Worm (Caenorhabditis elegans) whole organism, early embryonic: Measurements from ENCODE around the gene tbx-35.

Experiments
- B0310.2 ChIP-seq: sonication (generic microtip); optimal IDR thresholded peaks from 2 replicates; lab custom pipeline; 2016; ENCODE audit warnings: mild to moderate bottlenecking, missing genetic modification characterization, missing compliant biosample characterization
- F13C5.2 ChIP-seq: sonication (generic microtip); optimal IDR thresholded peaks from 2 replicates; lab custom pipeline; 2017; ENCODE audit warnings: mild to moderate bottlenecking, missing genetic modification characterization, inconsistent platforms, missing compliant biosample characterization
- aly-1 ChIP-seq: sonication (generic microtip); optimal IDR thresholded peaks from 2 replicates; lab custom pipeline; 2016; ENCODE audit warnings: missing genetic modification characterization, missing compliant biosample characterization
- ama-1 ChIP-seq: fragments of 150-350 bp; optimal IDR thresholded peaks from 2 replicates; lab custom pipeline; 2014
- ceh-13 ChIP-seq: fragments of 200-800 bp; sonication (Bioruptor generic); optimal IDR thresholded peaks from 2 replicates; lab custom pipeline; 2018; ENCODE audit warnings: mild to moderate bottlenecking, missing genetic modification characterization, missing compliant biosample characterization
- ceh-36 ChIP-seq: sonication (generic microtip); optimal IDR thresholded peaks from 2 replicates; lab custom pipeline; 2016; ENCODE audit warnings: missing genetic modification characterization, inconsistent platforms, missing compliant biosample characterization
- ets-7 ChIP-seq: sonication (generic microtip); optimal IDR thresholded peaks from 2 replicates; lab custom pipeline; 2016; ENCODE audit warnings: missing genotype, missing genetic modification characterization, missing compliant biosample characterization
- flt-1 ChIP-seq: fragments of 200-800 bp; sonication (Bioruptor generic); IDR thresholded peaks from 2 replicates; pipeline ENCODE4 v1.3.6; 2022; ENCODE audit warnings: missing genetic modification characterization, missing compliant biosample characterization
- hmbx-1 ChIP-seq: sonication (generic microtip); optimal IDR thresholded peaks from 2 replicates; lab custom pipeline; 2016; ENCODE audit warnings: mild to moderate bottlenecking, missing genetic modification characterization, missing compliant biosample characterization
- hmg-4 ChIP-seq: fragments of 200-800 bp; sonication (Bioruptor generic); optimal IDR thresholded peaks from 2 replicates; lab custom pipeline; 2018; ENCODE audit warnings: mild to moderate bottlenecking, missing genetic modification characterization, missing compliant biosample characterization
- hnd-1 ChIP-seq: sonication (generic microtip); optimal IDR thresholded peaks from 2 replicates; lab custom pipeline; 2016; ENCODE audit warnings: missing genetic modification characterization, missing compliant biosample characterization
- pes-1 ChIP-seq: fragments of 200-800 bp; sonication (Bioruptor generic); IDR thresholded peaks from 2 replicates; pipeline ENCODE4 v1.3.6; 2022; ENCODE audit warnings: missing genetic modification reagents, missing genetic modification characterization, missing compliant biosample characterization
- scrt-1 ChIP-seq: fragments of 200-800 bp; sonication (Bioruptor generic); IDR thresholded peaks from 2 replicates; pipeline ENCODE4 v1.3.6; 2022; ENCODE audit warnings: missing genetic modification characterization, missing compliant biosample characterization
- sea-1 ChIP-seq: fragments of 200-800 bp; sonication (Bioruptor generic); conservative IDR thresholded peaks from 2 replicates; pipeline ENCODE4 v1.3.6; 2022; ENCODE audit warnings: missing genetic modification characterization, missing compliant biosample characterization
- tbx-11 ChIP-seq: fragments of 200-800 bp; sonication (Bioruptor generic); IDR thresholded peaks from 2 replicates; pipeline ENCODE4 v1.3.6; 2022; ENCODE audit warnings: missing genetic modification characterization, missing compliant biosample characterization
- tbx-37 ChIP-seq: fragments of 200-800 bp; sonication (Bioruptor generic); conservative IDR thresholded peaks from 2 replicates; pipeline ENCODE4 v1.3.6; 2022; ENCODE audit warnings: missing genetic modification reagents, missing genetic modification characterization, missing compliant biosample characterization
- tra-4 ChIP-seq: sonication (generic microtip); optimal IDR thresholded peaks from 2 replicates; lab custom pipeline; 2017; ENCODE audit warnings: missing genetic modification characterization, missing compliant biosample characterization

tbx-35 gene

DNA sequence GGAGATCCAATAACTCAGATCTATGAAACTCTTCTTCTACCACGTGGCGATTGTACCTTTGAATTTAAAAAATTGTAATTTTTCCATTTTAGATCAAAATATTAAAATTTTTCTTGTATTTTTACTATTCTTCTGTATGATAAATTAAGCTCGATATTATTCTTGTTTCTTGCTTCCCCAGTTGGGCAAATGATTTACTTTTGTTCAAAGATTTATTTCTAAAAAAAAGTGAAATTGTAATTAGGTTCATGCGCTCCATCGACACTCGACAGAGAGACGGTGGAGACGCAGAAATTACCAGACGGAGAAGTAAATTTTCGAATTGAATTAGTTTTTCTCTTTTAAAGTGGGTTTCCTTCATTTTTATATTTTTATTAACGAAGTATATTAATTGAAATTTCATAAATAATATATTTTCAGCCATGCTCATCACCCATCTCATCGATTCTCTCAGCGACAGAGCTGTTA lies 19.3 kb downstream of the tbx-35 start, which contains the start of gene npp-24:
TSS of gene npp-24 (plus strand) at position 51 of the 468 bp plus-strand sequence.
- TF ChIP-seq sea-1 (GFP tag; lab: Robert Waterston, UW) (no peak), pes-1 (no peak), F13C5.2 (no peak), flt-1 (GFP tag; lab: Robert Waterston, UW) (no peak), hnd-1 (tag; lab: Kevin White, UChicago) (no peak), aly-1 (no peak), tbx-11 (no peak), tra-4 (tag; lab: Kevin White, UChicago) (no peak), hmbx-1 (no peak), tbx-37 (GFP tag; lab: Robert Waterston, UW) (no peak), B0310.2 (tag; lab: Kevin White, UChicago) (no peak), ceh-13 (GFP tag; lab: Kevin White, UChicago) (no peak), ama-1 (lab: Kevin White, UChicago) (no peak), hmg-4 (GFP tag; lab: Kevin White, UChicago) (no peak), ets-7 (no peak)

ce11 chrII:5503760-5504159 lies 21.4 kb downstream of the tbx-35 start, which contains the start of gene cyp-44A1:
Gene cyp-44A1, plus strand, starts transcription at chrII:5504044.
- no peak for TF ChIP-seq ama-1 (lab: Kevin White, UChicago)
- no peak for TF ChIP-seq tbx-11
- no peak for TF ChIP-seq flt-1 (GFP tag; lab: Robert Waterston, UW)
- TF ChIP-seq ceh-36 (tag; lab: Kevin White, UChicago), result no peak
- TF ChIP-seq hnd-1 (tag; lab: Kevin White, UChicago), result no peak
- no peak for TF ChIP-seq pes-1
- TF ChIP-seq B0310.2 (tag; lab: Kevin White, UChicago), result no peak
- TF ChIP-seq hmg-4 (GFP tag; lab: Kevin White, UChicago), result no peak
- no peak for TF ChIP-seq sea-1 (GFP tag; lab: Robert Waterston, UW)
- no peak for TF ChIP-seq tra-4 (tag; lab: Kevin White, UChicago)
- no peak for TF ChIP-seq scrt-1 (GFP tag; lab: Robert Waterston, UW)
- no peak for TF ChIP-seq ceh-13 (GFP tag; lab: Kevin White, UChicago)
- TF ChIP-seq aly-1, result no peak

ce11 chrII:5500986-5501657 lies 24.1 kb downstream of the tbx-35 start, which contains the start of gene F12A10.8:
Gene F12A10.8, minus strand, starts transcription at chrII:5501064.
- no peak for TF ChIP-seq pes-1
- TF ChIP-seq aly-1, result no peak
- TF ChIP-seq tbx-11, result no peak
- no peak for TF ChIP-seq hmbx-1
- TF ChIP-seq F13C5.2, result no peak
- TF ChIP-seq B0310.2 (tag; lab: Kevin White, UChicago), result no peak
- TF ChIP-seq hnd-1 (tag; lab: Kevin White, UChicago), result no peak
- no peak for TF ChIP-seq ceh-13 (GFP tag; lab: Kevin White, UChicago)
- TF ChIP-seq scrt-1 (GFP tag; lab: Robert Waterston, UW), result no peak
- TF ChIP-seq ceh-36 (tag; lab: Kevin White, UChicago), result no peak
- TF ChIP-seq sea-1 (GFP tag; lab: Robert Waterston, UW), result no peak
- no peak for TF ChIP-seq tbx-37 (GFP tag; lab: Robert Waterston, UW)

ce11 chrII:5500470-5500869 lies 24.7 kb downstream of the tbx-35 start, which contains the start of gene fzy-1:
Gene fzy-1, plus strand, starts transcription at chrII:5500770.
- TF ChIP-seq ceh-36 (tag; lab: Kevin White, UChicago), result no peak
- no peak for TF ChIP-seq tbx-11
- TF ChIP-seq aly-1, result no peak
- TF ChIP-seq B0310.2 (tag; lab: Kevin White, UChicago), result no peak
- TF ChIP-seq ets-7, result no peak
- TF ChIP-seq hnd-1 (tag; lab: Kevin White, UChicago), result no peak
- no peak for TF ChIP-seq hmg-4 (GFP tag; lab: Kevin White, UChicago)

ce11 chrII:5498156-5498739 lies 26.9 kb downstream of the tbx-35 start, which contains the start of the genes suex-1 and F12A10.9:
Gene suex-1, minus strand, starts transcription at chrII:5498256.
Gene F12A10.9, plus strand, starts transcription at chrII:5498689.
- TF ChIP-seq aly-1, result no peak
- no peak for TF ChIP-seq tra-4 (tag; lab: Kevin White, UChicago)
- TF ChIP-seq tbx-37 (GFP tag; lab: Robert Waterston, UW), result no peak
- no peak for TF ChIP-seq ceh-36 (tag; lab: Kevin White, UChicago)
- TF ChIP-seq ama-1 (lab: Kevin White, UChicago), result no peak
- no peak for TF ChIP-seq hmbx-1
- TF ChIP-seq sea-1 (GFP tag; lab: Robert Waterston, UW), result no peak
- no peak for TF ChIP-seq hnd-1 (tag; lab: Kevin White, UChicago)
- TF ChIP-seq B0310.2 (tag; lab: Kevin White, UChicago), result no peak
- no peak for TF ChIP-seq hmg-4 (GFP tag; lab: Kevin White, UChicago)
- TF ChIP-seq ets-7, result no peak
- TF ChIP-seq tbx-11, result no peak
- TF ChIP-seq flt-1 (GFP tag; lab: Robert Waterston, UW), result no peak
- TF ChIP-seq pes-1, result no peak
- no peak for TF ChIP-seq F13C5.2
- no peak for TF ChIP-seq ceh-13 (GFP tag; lab: Kevin White, UChicago)

ce11 chrII:5497541-5497940 lies 27.7 kb downstream of the tbx-35 start:
- TF ChIP-seq F13C5.2 (no peak), B0310.2 (tag; lab: Kevin White, UChicago) (no peak), tbx-37 (GFP tag; lab: Robert Waterston, UW) (no peak)

DNA sequence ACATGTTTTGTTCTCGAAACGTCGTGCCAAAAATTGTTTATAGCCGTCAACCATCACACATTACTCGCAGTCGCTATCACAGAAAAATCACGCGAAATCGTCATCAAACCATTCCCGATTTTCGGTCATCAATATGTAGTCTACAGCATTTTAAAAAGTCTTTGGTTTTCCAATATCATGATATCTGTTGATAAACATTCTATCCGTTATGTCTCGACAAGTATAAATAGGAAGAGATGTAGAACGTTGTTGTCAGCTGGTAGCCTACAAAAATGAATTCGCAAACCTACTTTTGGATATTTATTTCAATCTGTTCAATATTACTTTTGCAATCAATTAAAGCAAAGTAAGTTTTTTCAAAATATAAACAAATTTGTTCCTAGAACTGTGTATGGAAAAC lies 28.8 kb downstream of the tbx-35 start, which contains the start of gene F12A10.1:
TSS of gene F12A10.1 (plus strand) at position 166 of the 400 bp plus-strand sequence.
- TF ChIP-seq tbx-37 (GFP tag; lab: Robert Waterston, UW), result no peak
